Fruit fly (Drosophila melanogaster) whole organism, embryonic: ENCODE data around the gene LManV.

Experiments used
- Bteb2 ChIP-seq: fragments of 200-800 bp; sonication (Bioruptor generic); optimal IDR thresholded peaks from 2 replicates; lab custom pipeline; 2016; ENCODE audit warnings: missing biosample characterization, missing genetic modification characterization
- CG1024 ChIP-seq: fragments of 200-800 bp; sonication (Bioruptor generic); IDR thresholded peaks from 2 replicates; pipeline ENCODE4 v1.3.6; 2022; ENCODE audit warnings: missing biosample characterization, missing genetic modification characterization
- CG11504 ChIP-seq: fragments of 200-800 bp; sonication (Bioruptor generic); optimal IDR thresholded peaks from 3 replicates; lab custom pipeline; 2019; ENCODE audit warnings: missing biosample characterization, mild to moderate bottlenecking, missing genetic modification characterization, moderate library complexity
- CG12391 ChIP-seq: fragments of 200-800 bp; sonication (Bioruptor generic); optimal IDR thresholded peaks from 3 replicates; lab custom pipeline; 2018; ENCODE audit warnings: missing biosample characterization, mild to moderate bottlenecking, missing genetic modification characterization, moderate library complexity
- CG12659 ChIP-seq: fragments of 200-800 bp; sonication (Bioruptor generic); optimal IDR thresholded peaks from 3 replicates; lab custom pipeline; 2017; ENCODE audit warnings: mild to moderate bottlenecking, missing biosample characterization, missing genetic modification reagents, missing genetic modification characterization
- CG14860 ChIP-seq: fragments of 200-800 bp; sonication (Bioruptor generic); IDR thresholded peaks from 3 replicates; pipeline ENCODE4 v1.3.6; 2022; ENCODE audit warnings: missing biosample characterization, missing genetic modification characterization; ENCODE audit not compliant: partially characterized antibody
- CG17829 ChIP-seq: fragments of 200-800 bp; optimal IDR thresholded peaks from 2 replicates; lab custom pipeline; 2019; ENCODE audit warnings: missing biosample characterization, mild to moderate bottlenecking, missing genetic modification characterization, moderate library complexity
- CG18476 ChIP-seq: fragments of 200-800 bp; sonication (Bioruptor generic); optimal IDR thresholded peaks from 2 replicates; lab custom pipeline; 2016; ENCODE audit warnings: missing biosample characterization, mild to moderate bottlenecking, missing genetic modification characterization
- CG2116 ChIP-seq: fragments of 200-800 bp; sonication (Bioruptor generic); optimal IDR thresholded peaks from 3 replicates; lab custom pipeline; 2018; ENCODE audit warnings: missing biosample characterization, mild to moderate bottlenecking, missing genetic modification characterization
- CG2712 ChIP-seq: fragments of 200-800 bp; optimal IDR thresholded peaks from 3 replicates; lab custom pipeline; 2019; ENCODE audit warnings: missing biosample characterization, mild to moderate bottlenecking, missing genetic modification characterization, moderate library complexity
- CG31365 ChIP-seq: fragments of 200-800 bp; sonication (Bioruptor generic); optimal IDR thresholded peaks from 2 replicates; lab custom pipeline; 2018; ENCODE audit warnings: missing biosample characterization, mild to moderate bottlenecking, missing genetic modification characterization
- CG3163 ChIP-seq: fragments of 200-800 bp; sonication (Bioruptor generic); optimal IDR thresholded peaks from 3 replicates; lab custom pipeline; 2016; ENCODE audit warnings: missing biosample characterization, missing genetic modification characterization
- CG34224 ChIP-seq: fragments of 200-800 bp; sonication (Bioruptor generic); IDR thresholded peaks from 3 replicates; pipeline ENCODE4 v1.3.6; 2022; ENCODE audit warnings: missing biosample characterization, missing genetic modification characterization; ENCODE audit not compliant: partially characterized antibody
- CG34376 ChIP-seq: fragments of 200-800 bp; sonication (Bioruptor generic); optimal IDR thresholded peaks from 2 replicates; lab custom pipeline; 2018; ENCODE audit warnings: missing biosample characterization, mild to moderate bottlenecking, missing genetic modification characterization
- CG3726 ChIP-seq: fragments of 200-800 bp; sonication (Bioruptor generic); IDR thresholded peaks from 3 replicates; pipeline ENCODE4, ENCODE4 v1.3.6; 2022; ENCODE audit warnings: missing biosample characterization, missing genetic modification characterization
- CG3838 ChIP-seq: fragments of 200-800 bp; sonication (Bioruptor generic); optimal IDR thresholded peaks from 3 replicates; lab custom pipeline; 2016; ENCODE audit warnings: missing biosample characterization, missing genetic modification characterization
- CG6683 ChIP-seq: fragments of 200-800 bp; sonication (Bioruptor generic); optimal IDR thresholded peaks from 2 replicates; lab custom pipeline; 2017; ENCODE audit warnings: missing biosample characterization, mild to moderate bottlenecking, missing genetic modification characterization, missing genetic modification reagents
- CG6813 ChIP-seq: fragments of 200-800 bp; sonication (Bioruptor generic); optimal IDR thresholded peaks from 2 replicates; lab custom pipeline; 2017; ENCODE audit warnings: missing biosample characterization, missing genetic modification characterization, mild to moderate bottlenecking, moderate library complexity, missing genetic modification reagents
- CG9797 ChIP-seq: fragments of 200-800 bp; sonication (Bioruptor generic); optimal IDR thresholded peaks from 3 replicates; lab custom pipeline; 2018; ENCODE audit warnings: missing biosample characterization, mild to moderate bottlenecking, missing genetic modification characterization
- Camta ChIP-seq: fragments of 200-800 bp; sonication (Bioruptor generic); optimal IDR thresholded peaks from 2 replicates; lab custom pipeline; 2016; ENCODE audit warnings: missing biosample characterization, missing genetic modification characterization
- D19A ChIP-seq: fragments of 200-800 bp; optimal IDR thresholded peaks from 3 replicates; lab custom pipeline; 2019; ENCODE audit warnings: missing biosample characterization, mild to moderate bottlenecking, missing genetic modification characterization, moderate library complexity
- Dbx ChIP-seq: fragments of 200-800 bp; sonication (Bioruptor generic); IDR thresholded peaks from 3 replicates; pipeline ENCODE4 v1.3.6; 2022; ENCODE audit warnings: missing biosample characterization, missing genetic modification characterization
- Drgx ChIP-seq: fragments of 200-800 bp; sonication (Bioruptor generic); IDR thresholded peaks from 2 replicates; pipeline ENCODE4 v1.3.6; 2022; ENCODE audit warnings: missing biosample characterization, missing genetic modification characterization
- HmgD ChIP-seq: fragments of 200-800 bp; sonication (Bioruptor generic); optimal IDR thresholded peaks from 3 replicates; lab custom pipeline; 2016; ENCODE audit warnings: missing biosample characterization, missing genetic modification characterization
- Lhr ChIP-seq: fragments of 200-800 bp; sonication (Bioruptor generic); optimal IDR thresholded peaks from 3 replicates; lab custom pipeline; 2017; ENCODE audit warnings: mild to moderate bottlenecking, missing biosample characterization, missing genetic modification reagents, missing genetic modification characterization
- Lim3 ChIP-seq: fragments of 200-800 bp; sonication (Bioruptor generic); IDR thresholded peaks from 2 replicates; pipeline ENCODE4 v1.3.6; 2022; ENCODE audit warnings: missing biosample characterization, missing genetic modification characterization
- Nf-YC ChIP-seq: fragments of 200-800 bp; optimal IDR thresholded peaks from 3 replicates; lab custom pipeline; 2019; ENCODE audit warnings: missing biosample characterization, mild to moderate bottlenecking, missing genetic modification characterization, moderate library complexity
- Sox102F ChIP-seq: fragments of 200-800 bp; sonication (Bioruptor generic); optimal IDR thresholded peaks from 2 replicates; lab custom pipeline; 2018; ENCODE audit warnings: missing biosample characterization, mild to moderate bottlenecking, missing genetic modification characterization, moderate library complexity
- Sry-β ChIP-seq: fragments of 200-800 bp; sonication (Bioruptor generic); optimal IDR thresholded peaks from 2 replicates; lab custom pipeline; 2018; ENCODE audit warnings: missing biosample characterization, mild to moderate bottlenecking, missing genetic modification characterization, moderate library complexity
- Trl ChIP-seq, 3 experiments: fragments of >200 bp in 2 of 3; fragments of 200-800 bp in 1 of 3; sonication (Bioruptor generic) in 1 of 3; optimal IDR thresholded peaks; 2 replicates in 1 of 3; 3 replicates in 2 of 3; lab custom pipeline; 2016 to 2017; ENCODE audit warnings: missing biosample characterization in 1 of 3, missing genetic modification characterization in 1 of 3
- caup ChIP-seq: fragments of 200-800 bp; sonication (Bioruptor generic); optimal IDR thresholded peaks from 3 replicates; lab custom pipeline; 2017; ENCODE audit warnings: missing biosample characterization, mild to moderate bottlenecking, missing genetic modification characterization, moderate library complexity; ENCODE audit not compliant: severe bottlenecking
- chinmo ChIP-seq: fragments of 200-800 bp; sonication (Bioruptor generic); IDR thresholded peaks from 4 replicates; pipeline ENCODE4 v1.3.6; 2022; ENCODE audit warnings: missing biosample characterization, missing genetic modification characterization; ENCODE audit not compliant: partially characterized antibody
- dimm ChIP-seq: fragments of 200-800 bp; sonication (Bioruptor generic); IDR thresholded peaks from 2 replicates; pipeline ENCODE4 v1.3.6; 2022; ENCODE audit warnings: missing biosample characterization, missing genetic modification characterization
- dmrt99B ChIP-seq: fragments of 200-800 bp; sonication (Bioruptor generic); optimal IDR thresholded peaks from 2 replicates; lab custom pipeline; 2018; ENCODE audit warnings: missing biosample characterization, mild to moderate bottlenecking, missing genetic modification characterization, moderate library complexity
- ems ChIP-seq: fragments of 200-800 bp; sonication (Bioruptor generic); optimal IDR thresholded peaks from 3 replicates; lab custom pipeline; 2016; ENCODE audit warnings: missing biosample characterization, missing genetic modification characterization
- exex ChIP-seq: fragments of 200-800 bp; sonication (Bioruptor generic); optimal IDR thresholded peaks from 4 replicates; lab custom pipeline; 2018; ENCODE audit warnings: missing biosample characterization, mild to moderate bottlenecking, missing genetic modification characterization, moderate library complexity
- grau ChIP-seq: fragments of 200-800 bp; optimal IDR thresholded peaks from 3 replicates; lab custom pipeline; 2019; ENCODE audit warnings: missing biosample characterization, mild to moderate bottlenecking, missing genetic modification characterization, moderate library complexity
- pzg ChIP-seq: fragments of 200-800 bp; sonication (Bioruptor generic); optimal IDR thresholded peaks from 3 replicates; lab custom pipeline; 2018; ENCODE audit warnings: missing biosample characterization, mild to moderate bottlenecking, missing genetic modification characterization, moderate library complexity
- ro ChIP-seq: fragments of 200-800 bp; sonication (Bioruptor generic); IDR thresholded peaks from 2 replicates; pipeline ENCODE4 v1.3.6; 2022; ENCODE audit warnings: missing biosample characterization, missing genetic modification characterization
- row ChIP-seq: fragments of 200-800 bp; sonication (Bioruptor generic); IDR thresholded peaks from 3 replicates; pipeline ENCODE4 v1.3.6; 2022; ENCODE audit warnings: missing biosample characterization, missing genetic modification characterization
- scrt ChIP-seq: fragments of 200-800 bp; sonication (Bioruptor generic); optimal IDR thresholded peaks from 2 replicates; lab custom pipeline; 2018; ENCODE audit warnings: missing biosample characterization, mild to moderate bottlenecking, missing genetic modification characterization, moderate library complexity
- sens-2 ChIP-seq: fragments of 200-800 bp; sonication (Bioruptor generic); IDR thresholded peaks from 2 replicates; pipeline ENCODE4 v1.3.6; 2022; ENCODE audit warnings: missing biosample characterization, missing genetic modification characterization
- slbo ChIP-seq: fragments of 200-800 bp; sonication (Bioruptor generic); IDR thresholded peaks from 2 replicates; pipeline ENCODE4 v1.3.6; 2022; ENCODE audit warnings: missing biosample characterization, missing genetic modification characterization
- sob ChIP-seq: fragments of 200-800 bp; sonication (Bioruptor generic); IDR thresholded peaks from 2 replicates; pipeline ENCODE4 v1.3.6; 2022; ENCODE audit warnings: missing biosample characterization, missing genetic modification characterization
- sug ChIP-seq: fragments of 200-800 bp; optimal IDR thresholded peaks from 2 replicates; lab custom pipeline; 2019; ENCODE audit warnings: missing biosample characterization, mild to moderate bottlenecking, missing genetic modification characterization, moderate library complexity
- twi ChIP-seq: fragments of 200-800 bp; optimal IDR thresholded peaks from 2 replicates; lab custom pipeline; 2019; ENCODE audit warnings: missing biosample characterization, mild to moderate bottlenecking, missing genetic modification characterization, moderate library complexity
- yki ChIP-seq: fragments of >200 bp; optimal IDR thresholded peaks from 3 replicates; lab custom pipeline; 2018
- zf30C ChIP-seq: fragments of 200-800 bp; sonication (Bioruptor generic); optimal IDR thresholded peaks from 3 replicates; lab custom pipeline; 2018; ENCODE audit warnings: missing biosample characterization, mild to moderate bottlenecking, missing genetic modification characterization

LManV gene

dm6 chr2L:8740757-8741278 lies 35.2 kb downstream of the LManV start (continued):
- TF ChIP-seq dimm (GFP tag; lab: Robert Waterston, UW): no peak
- no peak for TF ChIP-seq CG34376 (GFP tag; lab: Kevin White, UChicago)
- no peak for TF ChIP-seq Dbx (GFP tag; lab: Robert Waterston, UW)
- peak; percentile 54 for TF ChIP-seq CG12659 (GFP tag; lab: Kevin White, UChicago)
- peak; percentile 9 for TF ChIP-seq CG12391 (tag; lab: Kevin White, UChicago)
- TF ChIP-seq ems: no peak
- TF ChIP-seq grau (tag; lab: Kevin White, UChicago): peak; percentile 1
- peak; percentile 34 for TF ChIP-seq zf30C
- TF ChIP-seq sug: peak; percentile 8
- TF ChIP-seq sens-2 (GFP tag; lab: Robert Waterston, UW): no peak
- TF ChIP-seq Lhr (GFP tag; lab: Kevin White, UChicago): peak; percentile 54
- TF ChIP-seq CG11504 (tag; lab: Kevin White, UChicago): peak; percentile 8
- TF ChIP-seq CG2116 (GFP tag; lab: Kevin White, UChicago): peak; percentile 38
- peak; percentile 1 for TF ChIP-seq exex (tag; lab: Kevin White, UChicago)
- TF ChIP-seq CG6813 (GFP tag; lab: Kevin White, UChicago): no peak
- TF ChIP-seq Trl (optimal IDR thresholded peaks at IDR 0.05; lab: Kevin White, UChicago): no peak
- no peak for TF ChIP-seq Trl (GFP tag; optimal IDR thresholded peaks at IDR 0.05; lab: Kevin White, UChicago)
- TF ChIP-seq CG2712: peak; percentile 34
- no peak for TF ChIP-seq ro (GFP tag; lab: Robert Waterston, UW)
- TF ChIP-seq row: peak; percentile 79
- TF ChIP-seq slbo (GFP tag; lab: Robert Waterston, UW): 0 out of 2 replicates have a peak, but pooled peaks have one; percentile 14
- peak; percentile 23 for TF ChIP-seq Nf-YC (tag; lab: Kevin White, UChicago)
- TF ChIP-seq CG14860 (GFP tag; lab: Robert Waterston, UW): no peak
- no peak for TF ChIP-seq CG18476 (GFP tag; lab: Kevin White, UChicago)
- peak; percentile 2 for TF ChIP-seq yki (lab: Kevin White, UChicago)
- TF ChIP-seq Sry-β (GFP tag; lab: Kevin White, UChicago): peak; percentile 81

- TF ChIP-seq CG1024 (GFP tag; lab: Robert Waterston, UW) (no peak), sob (peak; percentile 46; the same call in 1 of the 2 replicates), CG31365 (tag; lab: Kevin White, UChicago) (peak; percentile 20), scrt (peak; percentile 5), Sox102F (GFP tag; lab: Kevin White, UChicago) (no peak), chinmo (peak; percentile 96), twi (no peak), pzg (GFP tag; lab: Kevin White, UChicago) (no peak), CG6683 (no peak), caup (GFP tag; lab: Kevin White, UChicago) (peak; percentile 37), dmrt99B (tag; lab: Kevin White, UChicago) (no peak), Drgx (GFP tag; lab: Robert Waterston, UW) (no peak), CG3838 (no peak), Lim3 (no peak), CG3163 (GFP tag; lab: Kevin White, UChicago) (peak; percentile 99), Camta (GFP tag; lab: Kevin White, UChicago) (no peak), Bteb2 (GFP tag; lab: Kevin White, UChicago) (no peak), HmgD (peak; percentile 14), CG9797 (peak; percentile 68), CG3726 (GFP tag; lab: Robert Waterston, UW) (no peak), D19A (no peak), CG17829 (tag; lab: Kevin White, UChicago) (no peak), Lhr (GFP tag; lab: Kevin White, UChicago) (no peak), CG34224 (GFP tag; lab: Robert Waterston, UW) (0 out of 3 replicates have a peak, but pooled peaks have one; percentile 37)
These were observed 35.9 kb downstream of the LManV start, which contains the start of gene raw for dm6 chr2L:8739984-8740756. Gene raw (minus strand): TSS chr2L:8740660.
